Worm (Caenorhabditis elegans) whole organism, L2 larva: ENCODE data around the gene cutc-1.

Experiments used
- C34F6.9 ChIP-seq: fragments of 150-350 bp; optimal IDR thresholded peaks from 2 replicates; lab custom pipeline; 2014; ENCODE audit warnings: missing biosample characterization, missing genetic modification characterization
- F13H6.1 ChIP-seq: sonication (generic microtip); optimal IDR thresholded peaks from 2 replicates; lab custom pipeline; 2016; ENCODE audit warnings: missing genetic modification characterization, missing compliant biosample characterization
- R02D3.7 ChIP-seq: fragments of 150-350 bp; optimal IDR thresholded peaks from 2 replicates; lab custom pipeline; 2014; ENCODE audit warnings: missing biosample characterization, missing genetic modification characterization
- ZK546.5 ChIP-seq: sonication (generic microtip); optimal IDR thresholded peaks from 2 replicates; lab custom pipeline; 2017; ENCODE audit warnings: missing biosample characterization, missing genetic modification characterization
- alr-1 ChIP-seq: fragments of 150-350 bp; optimal IDR thresholded peaks from 2 replicates; lab custom pipeline; 2014; ENCODE audit warnings: missing biosample characterization, missing genetic modification characterization
- ama-1 ChIP-seq: fragments of 150-350 bp; optimal IDR thresholded peaks from 2 replicates; lab custom pipeline; 2018; ENCODE audit warnings: inconsistent platforms
- blmp-1 ChIP-seq: sonication (generic microtip); optimal IDR thresholded peaks from 2 replicates; lab custom pipeline; 2017; ENCODE audit warnings: missing genetic modification characterization, mild to moderate bottlenecking, missing compliant biosample characterization, antibody characterized with exemption, moderate library complexity; ENCODE audit not compliant: insufficient read depth
- ceh-82 ChIP-seq: fragments of 150-350 bp; optimal IDR thresholded peaks from 2 replicates; lab custom pipeline; 2014; ENCODE audit warnings: missing biosample characterization, missing genetic modification characterization
- crh-2 ChIP-seq: sonication (generic microtip); optimal IDR thresholded peaks from 2 replicates; lab custom pipeline; 2017; ENCODE audit warnings: missing biosample characterization, missing genetic modification characterization
- dmd-4 ChIP-seq: sonication (generic microtip); optimal IDR thresholded peaks from 2 replicates; lab custom pipeline; 2017; ENCODE audit warnings: missing biosample characterization, missing genetic modification characterization
- egl-27 ChIP-seq: sonication (generic microtip); optimal IDR thresholded peaks from 3 replicates; lab custom pipeline; 2017; ENCODE audit warnings: missing biosample characterization, missing genetic modification reagents, missing genetic modification characterization
- elt-1 ChIP-seq: fragments of 150-350 bp; optimal IDR thresholded peaks from 2 replicates; lab custom pipeline; 2014; ENCODE audit warnings: missing biosample characterization, missing genetic modification characterization
- elt-3 ChIP-seq: sonication (generic microtip); optimal IDR thresholded peaks from 2 replicates; lab custom pipeline; 2017; ENCODE audit warnings: missing biosample characterization, missing genetic modification characterization
- lin-11 ChIP-seq: fragments of 150-350 bp; sonication (generic microtip); optimal IDR thresholded peaks from 2 replicates; lab custom pipeline; 2014; ENCODE audit warnings: missing biosample characterization, missing genetic modification characterization, inconsistent platforms, mixed read lengths
- lin-13 ChIP-seq: fragments of 150-350 bp; optimal IDR thresholded peaks from 2 replicates; lab custom pipeline; 2014; ENCODE audit warnings: missing biosample characterization, missing genetic modification reagents, missing genetic modification characterization
- lin-39 ChIP-seq: fragments of 150-350 bp; optimal IDR thresholded peaks from 2 replicates; lab custom pipeline; 2014; ENCODE audit warnings: missing biosample characterization, missing genetic modification reagents, missing genetic modification characterization
- mab-5 ChIP-seq: fragments of 150-350 bp; optimal IDR thresholded peaks from 2 replicates; lab custom pipeline; 2014; ENCODE audit warnings: missing biosample characterization, missing genetic modification characterization
- mbf-1 ChIP-seq: sonication (generic microtip); optimal IDR thresholded peaks from 2 replicates; lab custom pipeline; 2017; ENCODE audit warnings: missing biosample characterization, missing genetic modification characterization
- nhr-10 ChIP-seq: sonication (generic microtip); optimal IDR thresholded peaks from 2 replicates; lab custom pipeline; 2017; ENCODE audit warnings: missing biosample characterization, missing genetic modification characterization
- nhr-11 ChIP-seq: fragments of 150-350 bp; optimal IDR thresholded peaks from 2 replicates; lab custom pipeline; 2014; ENCODE audit warnings: missing biosample characterization, missing genetic modification characterization
- nhr-12 ChIP-seq: fragments of 150-350 bp; optimal IDR thresholded peaks from 2 replicates; lab custom pipeline; 2014; ENCODE audit warnings: missing biosample characterization, missing genetic modification characterization
- nhr-21 ChIP-seq: fragments of 150-350 bp; optimal IDR thresholded peaks from 2 replicates; lab custom pipeline; 2014; ENCODE audit warnings: missing biosample characterization, missing genetic modification characterization
- nhr-25 ChIP-seq: fragments of 150-350 bp; sonication (generic microtip); optimal IDR thresholded peaks from 3 replicates; lab custom pipeline; 2014; ENCODE audit warnings: missing biosample characterization, missing genetic modification characterization
- nhr-6 ChIP-seq: fragments of 150-350 bp; optimal IDR thresholded peaks from 2 replicates; lab custom pipeline; 2014; ENCODE audit warnings: missing biosample characterization, missing genetic modification characterization
- nhr-77 ChIP-seq: fragments of 150-350 bp; optimal IDR thresholded peaks from 2 replicates; lab custom pipeline; 2014; ENCODE audit warnings: missing biosample characterization, missing genetic modification characterization
- sem-4 ChIP-seq: fragments of 150-350 bp; optimal IDR thresholded peaks from 2 replicates; lab custom pipeline; 2014; ENCODE audit warnings: missing biosample characterization, missing genetic modification reagents, missing genetic modification characterization
- skn-1 ChIP-seq: sonication (generic microtip); optimal IDR thresholded peaks from 2 replicates; lab custom pipeline; 2017; ENCODE audit warnings: missing biosample characterization, missing genetic modification characterization
- sma-3 ChIP-seq: sonication (generic microtip); optimal IDR thresholded peaks from 2 replicates; lab custom pipeline; 2016; ENCODE audit warnings: missing genetic modification reagents, missing genetic modification characterization, missing compliant biosample characterization
- sma-9 ChIP-seq, 2 experiments: fragments of 150-350 bp in 1 of 2; sonication (generic microtip) in 1 of 2; optimal IDR thresholded peaks; 2 replicates each; lab custom pipeline; 2014 to 2016; ENCODE audit warnings: missing genetic modification characterization in 2 of 2, mild to moderate bottlenecking in 1 of 2, missing biosample characterization in 1 of 2, missing compliant biosample characterization in 1 of 2, missing genetic modification reagents in 1 of 2, moderate library complexity in 1 of 2
- snpc-4 ChIP-seq: fragments of 150-350 bp; optimal IDR thresholded peaks from 2 replicates; lab custom pipeline; 2014; ENCODE audit warnings: missing biosample characterization, missing genetic modification characterization
- unc-39 ChIP-seq: fragments of 150-350 bp; optimal IDR thresholded peaks from 2 replicates; lab custom pipeline; 2014; ENCODE audit warnings: missing biosample characterization, missing genetic modification characterization
- ztf-1 ChIP-seq: fragments of 200-800 bp; sonication (Bioruptor generic); conservative IDR thresholded peaks from 2 replicates; pipeline ENCODE4 v1.3.6; 2022; ENCODE audit warnings: missing genetic modification characterization, missing compliant biosample characterization
- ztf-4 ChIP-seq: fragments of 150-350 bp; optimal IDR thresholded peaks from 2 replicates; lab custom pipeline; 2014; ENCODE audit warnings: missing biosample characterization, missing genetic modification characterization

Gene cutc-1

ce11 chrIII:8443557-8444131, 40.2 kb upstream of the cutc-1 start, which contains the start of gene ufbp-1 (continued):
- TF ChIP-seq lin-11: peak; percentile 18
- no peak for TF ChIP-seq ztf-1 (GFP tag; lab: Robert Waterston, UW)
- TF ChIP-seq ztf-4: peak; percentile 100
- no peak for TF ChIP-seq nhr-11 (tag; lab: Kevin White, UChicago)
- no peak for TF ChIP-seq alr-1 (tag; lab: Kevin White, UChicago)
- TF ChIP-seq snpc-4 (tag; lab: Kevin White, UChicago): no peak
- TF ChIP-seq nhr-25: peak; percentile 15
- no peak for TF ChIP-seq nhr-77
- peak; percentile 71 for TF ChIP-seq sem-4
- no peak for TF ChIP-seq blmp-1 (tag; lab: Kevin White, UChicago)
- TF ChIP-seq ceh-82 (tag; lab: Kevin White, UChicago): no peak
- no peak for TF ChIP-seq lin-39 (tag; lab: Kevin White, UChicago)
- peak; percentile 100 for TF ChIP-seq ama-1 (lab: Kevin White, UChicago)
- no peak for TF ChIP-seq nhr-21 (tag; lab: Kevin White, UChicago)

- TF ChIP-seq skn-1 (tag; lab: Kevin White, UChicago) (no peak), mbf-1 (tag; lab: Kevin White, UChicago) (no peak), R02D3.7 (no peak), nhr-11 (tag; lab: Kevin White, UChicago) (no peak), alr-1 (tag; lab: Kevin White, UChicago) (no peak), nhr-6 (tag; lab: Kevin White, UChicago) (no peak), ceh-82 (tag; lab: Kevin White, UChicago) (no peak), elt-1 (no peak), egl-27 (tag; lab: Kevin White, UChicago) (no peak), lin-13 (GFP tag; lab: Kevin White, UChicago) (no peak), blmp-1 (tag; lab: Kevin White, UChicago) (no peak), F13H6.1 (tag; lab: Kevin White, UChicago) (no peak), nhr-10 (tag; lab: Kevin White, UChicago) (no peak), elt-3 (no peak), nhr-25 (no peak), C34F6.9 (tag; lab: Kevin White, UChicago) (no peak), sma-3 (GFP tag; lab: Kevin White, UChicago) (no peak), crh-2 (tag; lab: Kevin White, UChicago) (no peak), lin-11 (no peak)
Observed at ce11 chrIII:8439312-8439711, 35.9 kb upstream of the cutc-1 start, which contains the start of gene pqn-96. Gene pqn-96 (minus strand): TSS chrIII:8439412.

ce11 chrIII:8437763-8438414, 34.5 kb upstream of the cutc-1 start:
- TF ChIP-seq sma-9 (GFP tag; optimal IDR thresholded peaks at IDR 0.05; lab: Kevin White, UChicago): no peak
- no peak for TF ChIP-seq sma-9 (tag; optimal IDR thresholded peaks at IDR 0.05; lab: Kevin White, UChicago)
- TF ChIP-seq elt-3: no peak
- no peak for TF ChIP-seq ztf-1 (GFP tag; lab: Robert Waterston, UW)
- TF ChIP-seq unc-39 (tag; lab: Kevin White, UChicago): no peak
- no peak for TF ChIP-seq mab-5 (tag; lab: Kevin White, UChicago)
- no peak for TF ChIP-seq skn-1 (tag; lab: Kevin White, UChicago)
- no peak for TF ChIP-seq C34F6.9 (tag; lab: Kevin White, UChicago)
- no peak for TF ChIP-seq sma-3 (GFP tag; lab: Kevin White, UChicago)
- no peak for TF ChIP-seq elt-1
- no peak for TF ChIP-seq dmd-4 (tag; lab: Kevin White, UChicago)
- no peak for TF ChIP-seq crh-2 (tag; lab: Kevin White, UChicago)
- TF ChIP-seq ceh-82 (tag; lab: Kevin White, UChicago): no peak
- no peak for TF ChIP-seq nhr-6 (tag; lab: Kevin White, UChicago)
- no peak for TF ChIP-seq nhr-25
- TF ChIP-seq nhr-12 (tag; lab: Kevin White, UChicago): no peak

- TF ChIP-seq ZK546.5 (tag; lab: Kevin White, UChicago) (no peak), crh-2 (tag; lab: Kevin White, UChicago) (no peak)
Observed at ce11 chrIII:8435074-8435473, 31.7 kb upstream of the cutc-1 start, which contains the start of gene ZK1236.9. Gene ZK1236.9 (minus strand): TSS chrIII:8435174.
